Worm (Caenorhabditis elegans) whole organism, midembryonic: ENCODE data around the gene Y39B6A.30.

Source experiments
- T22C8.4 ChIP-seq: fragments of 200-800 bp; sonication (Bioruptor generic); IDR thresholded peaks from 2 replicates; pipeline ENCODE4 v1.3.6; 2022; ENCODE audit warnings: missing genetic modification characterization, missing compliant biosample characterization
- cog-1 ChIP-seq: sonication (generic microtip); optimal IDR thresholded peaks from 2 replicates; lab custom pipeline; 2016; ENCODE audit warnings: missing genetic modification characterization, missing compliant biosample characterization
- flt-1 ChIP-seq: fragments of 200-800 bp; sonication (Bioruptor generic); IDR thresholded peaks from 2 replicates; pipeline ENCODE4 v1.3.6; 2022; ENCODE audit warnings: missing genetic modification characterization, missing compliant biosample characterization
- klf-2 ChIP-seq: fragments of 200-800 bp; sonication (Bioruptor generic); conservative IDR thresholded peaks from 2 replicates; pipeline ENCODE4 v1.3.6; 2022; ENCODE audit warnings: missing genetic modification reagents, missing genetic modification characterization, missing compliant biosample characterization
- med-1 ChIP-seq: sonication (generic microtip); optimal IDR thresholded peaks from 2 replicates; lab custom pipeline; 2017; ENCODE audit warnings: missing genetic modification characterization, mild to moderate bottlenecking, missing compliant biosample characterization, antibody characterized with exemption, missing genetic modification reagents; ENCODE audit not compliant: insufficient read depth
- ref-1 ChIP-seq: fragments of 200-800 bp; sonication (Bioruptor generic); conservative IDR thresholded peaks from 2 replicates; pipeline ENCODE4 v1.3.6; 2022; ENCODE audit warnings: missing genetic modification reagents, missing genetic modification characterization, missing compliant biosample characterization
- tab-1 ChIP-seq: fragments of 200-800 bp; sonication (Bioruptor generic); IDR thresholded peaks from 2 replicates; pipeline ENCODE4 v1.3.6; 2022; ENCODE audit warnings: missing genetic modification characterization, missing compliant biosample characterization
- ztf-23 ChIP-seq: fragments of 200-800 bp; sonication (Bioruptor generic); IDR thresholded peaks from 2 replicates; pipeline ENCODE4 v1.3.6; 2022; ENCODE audit warnings: missing genetic modification reagents, missing genetic modification characterization, missing compliant biosample characterization
- ztf-29 ChIP-seq: fragments of 200-800 bp; sonication (Bioruptor generic); IDR thresholded peaks from 2 replicates; pipeline ENCODE4 v1.3.6; 2022; ENCODE audit warnings: missing genetic modification reagents, missing genetic modification characterization, missing compliant biosample characterization

Gene Y39B6A.30

ce11 chrV:19044753-19045152, 30.4 kb downstream of the Y39B6A.30 start, which contains the start of gene asp-15:
TSS of gene asp-15 (minus strand) at chrV:19044853.
- TF ChIP-seq med-1 (no peak), tab-1 (no peak), flt-1 (no peak), klf-2 (GFP tag; lab: Robert Waterston, UW) (no peak), ztf-29 (GFP tag; lab: Robert Waterston, UW) (no peak), ref-1 (GFP tag; lab: Robert Waterston, UW) (no peak), ztf-23 (GFP tag; lab: Robert Waterston, UW) (no peak), cog-1 (no peak), T22C8.4 (GFP tag; lab: Robert Waterston, UW) (no peak)

DNA sequence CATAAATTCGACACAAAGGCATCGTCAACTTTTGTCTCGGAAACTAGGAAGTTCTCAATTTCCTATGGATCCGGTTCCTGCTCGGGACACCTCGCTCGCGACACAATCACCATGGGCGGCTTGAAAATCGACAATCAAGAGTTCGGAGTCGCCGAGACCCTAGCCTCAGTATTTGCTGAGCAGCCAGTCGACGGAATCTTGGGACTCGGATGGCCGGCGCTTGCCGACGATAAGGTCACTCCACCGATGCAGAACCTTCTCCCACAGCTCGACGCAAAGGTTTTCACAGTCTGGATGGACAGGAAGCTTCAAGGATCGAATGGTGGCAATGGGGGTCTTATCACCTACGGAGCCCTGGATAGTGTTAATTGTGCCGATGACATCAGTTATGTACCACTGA, 33.1 kb downstream of the Y39B6A.30 start:
- TF ChIP-seq cog-1 = no peak
- TF ChIP-seq ref-1 (GFP tag; lab: Robert Waterston, UW) = no peak
- no peak for TF ChIP-seq ztf-23 (GFP tag; lab: Robert Waterston, UW)
- TF ChIP-seq T22C8.4 (GFP tag; lab: Robert Waterston, UW) = no peak
- no peak for TF ChIP-seq med-1
- no peak for TF ChIP-seq klf-2 (GFP tag; lab: Robert Waterston, UW)
- TF ChIP-seq flt-1 = no peak
- no peak for TF ChIP-seq tab-1
- TF ChIP-seq ztf-29 (GFP tag; lab: Robert Waterston, UW) = no peak

DNA sequence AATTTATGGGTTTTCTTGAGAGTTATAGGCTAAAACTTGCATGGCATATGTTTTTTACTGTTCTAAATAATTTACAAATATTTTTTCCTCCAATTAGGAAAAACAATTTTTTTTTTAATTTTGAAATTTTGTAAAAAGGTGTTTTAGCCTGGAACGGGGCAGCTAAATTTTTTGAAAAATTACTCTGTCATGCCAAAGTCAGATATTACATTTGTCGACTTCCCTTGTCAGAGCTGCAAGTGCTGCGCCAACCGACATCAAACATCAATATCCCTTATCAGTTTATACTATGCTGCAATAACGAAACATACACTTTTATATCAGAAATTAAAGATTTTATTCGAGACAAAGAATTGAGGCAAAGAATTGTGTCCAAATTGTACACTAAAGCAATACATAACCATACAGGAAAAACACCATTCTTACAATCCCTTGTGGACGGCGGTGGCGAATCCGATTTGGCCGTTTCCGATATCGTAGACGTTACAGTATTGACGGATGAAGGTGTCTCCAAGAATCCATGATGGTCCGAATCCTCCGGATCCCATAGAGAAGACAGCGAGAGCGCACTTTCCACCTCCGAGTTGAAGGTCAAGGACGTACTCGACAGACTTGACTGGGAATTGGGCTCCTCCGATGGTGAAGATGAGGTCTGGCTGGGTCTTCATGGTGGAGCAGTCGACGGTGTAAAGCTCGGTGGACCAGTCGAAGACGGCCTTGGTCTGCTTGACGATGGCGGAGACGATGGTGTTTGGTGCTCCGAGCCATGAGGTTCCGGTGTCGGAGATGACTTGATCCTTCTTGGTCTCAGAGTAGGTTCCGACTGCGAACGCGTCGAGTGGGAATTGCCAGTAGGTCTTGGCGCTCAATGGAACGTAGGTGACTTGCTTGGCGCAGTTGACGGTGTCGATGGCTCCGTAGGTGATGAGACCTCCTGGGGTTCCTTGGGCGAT, 35.0 kb downstream of the Y39B6A.30 start:
- TF ChIP-seq klf-2 (GFP tag; lab: Robert Waterston, UW) (no peak), tab-1 (0 out of 2 replicates have a peak, but pooled peaks have one; percentile 18)

DNA sequence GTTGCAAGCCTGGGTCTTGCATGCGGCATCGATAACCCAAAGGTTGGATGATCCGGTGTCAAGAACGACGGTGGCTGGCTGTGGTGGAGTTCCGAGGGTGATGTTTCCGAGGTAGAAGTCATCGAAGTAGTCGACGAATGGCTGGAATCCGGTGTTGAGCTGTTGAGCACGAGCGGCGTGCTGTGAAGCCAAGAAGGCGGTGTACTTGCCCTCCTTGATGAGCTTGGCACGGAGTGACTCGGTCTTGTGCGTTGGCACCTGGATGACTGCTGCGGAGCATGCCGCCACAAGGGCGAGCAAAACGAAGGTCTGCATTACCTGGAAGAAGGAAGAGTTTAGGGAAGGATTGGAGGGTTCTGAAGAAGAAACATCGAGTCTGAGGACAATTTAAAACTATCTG, 36.1 kb downstream of the Y39B6A.30 start, which contains the start of gene asp-1:
Gene asp-1 (minus strand): TSS at position 315 of the 400 bp plus-strand sequence.
- TF ChIP-seq ztf-29 (GFP tag; lab: Robert Waterston, UW) = no peak
- no peak for TF ChIP-seq cog-1
- TF ChIP-seq T22C8.4 (GFP tag; lab: Robert Waterston, UW) = no peak
- TF ChIP-seq ref-1 (GFP tag; lab: Robert Waterston, UW) = no peak
- TF ChIP-seq flt-1 = no peak
- no peak for TF ChIP-seq ztf-23 (GFP tag; lab: Robert Waterston, UW)
- no peak for TF ChIP-seq tab-1
- TF ChIP-seq med-1 = no peak

DNA sequence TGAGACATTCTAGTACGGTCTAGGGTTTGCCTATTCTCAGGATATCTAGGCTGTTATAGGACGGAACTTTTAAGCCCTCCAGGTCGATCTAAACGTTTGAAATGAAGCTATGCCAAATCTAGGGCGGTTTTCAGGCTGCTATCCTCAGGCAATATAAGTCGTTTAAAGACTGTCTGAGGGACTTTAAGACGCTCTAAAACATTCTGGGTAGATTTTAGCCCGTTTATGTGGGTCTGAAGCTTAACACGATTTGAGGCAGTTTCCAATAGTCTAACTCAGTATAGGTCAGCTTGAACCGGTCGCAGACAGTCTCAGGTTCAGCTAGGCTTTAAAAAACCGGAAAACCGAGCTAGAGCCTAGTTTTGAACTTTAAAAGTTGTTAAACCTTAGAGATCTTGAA, 36.5 kb downstream of the Y39B6A.30 start:
- no peak for TF ChIP-seq ztf-29 (GFP tag; lab: Robert Waterston, UW)
- no peak for TF ChIP-seq flt-1
- no peak for TF ChIP-seq ztf-23 (GFP tag; lab: Robert Waterston, UW)
- no peak for TF ChIP-seq klf-2 (GFP tag; lab: Robert Waterston, UW)
- TF ChIP-seq tab-1 = no peak
- no peak for TF ChIP-seq cog-1
- TF ChIP-seq med-1 = no peak
- TF ChIP-seq ref-1 (GFP tag; lab: Robert Waterston, UW) = no peak
- no peak for TF ChIP-seq T22C8.4 (GFP tag; lab: Robert Waterston, UW)

DNA sequence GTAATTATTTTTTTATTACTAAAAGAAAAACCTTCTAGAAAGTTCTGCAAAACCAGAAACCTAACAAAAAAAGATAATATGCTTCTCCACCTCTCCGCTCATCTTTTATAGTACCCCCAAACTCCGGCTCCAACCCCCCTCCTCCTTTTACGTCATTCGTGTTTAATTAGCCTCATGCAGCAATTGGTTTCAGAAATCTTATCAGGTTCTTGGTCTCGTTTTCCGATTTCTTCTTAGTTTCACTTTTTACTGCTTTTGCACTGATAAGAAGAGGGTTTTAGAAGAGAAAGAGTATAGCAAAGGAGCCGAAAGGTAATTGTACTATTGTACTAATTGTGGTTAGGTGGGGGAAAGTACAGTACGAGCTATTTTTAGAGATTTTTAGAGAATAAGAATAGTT, 37.1 kb downstream of the Y39B6A.30 start:
- TF ChIP-seq flt-1 (no peak), klf-2 (GFP tag; lab: Robert Waterston, UW) (no peak), ref-1 (GFP tag; lab: Robert Waterston, UW) (no peak), med-1 (no peak), cog-1 (no peak), ztf-23 (GFP tag; lab: Robert Waterston, UW) (no peak), tab-1 (no peak), T22C8.4 (GFP tag; lab: Robert Waterston, UW) (no peak)

DNA sequence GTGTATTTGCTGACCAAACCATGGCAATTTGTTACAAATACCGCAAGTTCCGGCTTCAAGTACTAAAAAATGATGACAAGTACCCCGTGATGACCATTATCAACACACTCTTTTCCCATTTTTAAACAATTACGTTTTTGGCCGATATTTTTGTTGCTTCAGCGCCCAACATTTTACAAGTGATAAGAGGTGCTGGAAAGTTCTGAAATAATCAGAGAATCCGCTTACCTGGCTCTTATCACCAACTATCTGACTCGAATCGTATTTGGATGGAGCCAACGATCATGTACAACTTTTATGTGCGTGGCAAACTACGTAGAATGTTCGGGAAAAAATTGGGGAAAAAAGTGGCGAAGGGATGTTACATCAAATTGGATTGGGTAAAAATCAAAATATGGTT, 38.9 kb downstream of the Y39B6A.30 start:
- TF ChIP-seq klf-2 (GFP tag; lab: Robert Waterston, UW) (no peak), ztf-23 (GFP tag; lab: Robert Waterston, UW) (no peak), cog-1 (no peak), med-1 (no peak), T22C8.4 (GFP tag; lab: Robert Waterston, UW) (no peak), ztf-29 (GFP tag; lab: Robert Waterston, UW) (no peak), ref-1 (GFP tag; lab: Robert Waterston, UW) (no peak), flt-1 (no peak), tab-1 (no peak)

DNA sequence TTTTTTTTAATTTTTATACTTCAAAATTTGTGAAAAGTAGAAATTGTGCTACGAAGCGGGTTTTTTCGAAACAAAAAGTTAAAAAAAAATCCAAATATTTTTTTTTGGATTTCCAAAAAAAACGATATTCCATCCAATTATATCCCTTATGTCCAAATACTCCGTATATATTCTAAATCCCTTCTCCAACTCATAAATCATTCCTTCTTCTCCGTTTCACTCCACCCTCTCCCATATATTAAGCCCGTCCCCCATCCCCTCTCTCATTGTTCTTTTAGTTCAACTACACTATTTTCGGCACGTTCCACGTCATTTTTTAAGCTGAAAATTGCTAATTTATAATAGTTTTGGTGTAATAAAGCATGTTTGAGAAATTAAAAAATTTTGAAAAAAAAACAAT, 43.2 kb downstream of the Y39B6A.30 start:
- TF ChIP-seq ref-1 (GFP tag; lab: Robert Waterston, UW) = no peak
- no peak for TF ChIP-seq klf-2 (GFP tag; lab: Robert Waterston, UW)
- TF ChIP-seq ztf-23 (GFP tag; lab: Robert Waterston, UW) = no peak

DNA sequence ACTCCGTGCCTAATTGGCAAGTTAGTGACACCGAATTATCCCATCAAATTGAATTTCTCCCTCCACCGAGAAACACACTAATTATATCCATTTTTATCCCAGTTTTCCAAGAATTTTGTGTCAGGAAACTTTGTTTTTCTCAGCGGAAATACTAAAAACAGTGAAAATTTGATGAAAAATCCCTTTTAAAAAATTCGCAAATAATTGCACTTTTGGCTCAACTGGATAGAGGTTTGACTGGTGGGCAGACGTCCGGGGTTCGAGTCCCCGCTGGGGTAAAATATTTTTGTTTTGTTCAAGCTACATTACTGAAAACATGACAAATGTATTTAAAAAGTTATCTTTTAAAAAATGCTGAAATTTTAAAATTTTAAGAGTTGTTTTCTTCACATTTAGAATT, 43.7 kb downstream of the Y39B6A.30 start:
- no peak for TF ChIP-seq ref-1 (GFP tag; lab: Robert Waterston, UW)
- TF ChIP-seq cog-1 = no peak
- TF ChIP-seq flt-1 = no peak
- TF ChIP-seq klf-2 (GFP tag; lab: Robert Waterston, UW) = no peak
- no peak for TF ChIP-seq T22C8.4 (GFP tag; lab: Robert Waterston, UW)
- no peak for TF ChIP-seq med-1
- no peak for TF ChIP-seq tab-1

- no peak for TF ChIP-seq klf-2 (GFP tag; lab: Robert Waterston, UW)
- TF ChIP-seq T22C8.4 (GFP tag; lab: Robert Waterston, UW) = no peak
- no peak for TF ChIP-seq flt-1
- TF ChIP-seq ztf-23 (GFP tag; lab: Robert Waterston, UW) = no peak
- TF ChIP-seq med-1 = no peak
- no peak for TF ChIP-seq ztf-29 (GFP tag; lab: Robert Waterston, UW)
- no peak for TF ChIP-seq tab-1
- no peak for TF ChIP-seq ref-1 (GFP tag; lab: Robert Waterston, UW)
- no peak for TF ChIP-seq cog-1
Measured at ce11 chrV:19059873-19060272, 45.5 kb downstream of the Y39B6A.30 start, which contains the start of gene twk-46. TSS of gene twk-46 (plus strand) at chrV:19060173.
